Fruit fly (Drosophila melanogaster) whole organism, embryonic: Measurements from ENCODE around the gene Doc1.

ENCODE experiments used
- ATbp ChIP-seq: fragments of 200-800 bp; sonication (Bioruptor generic); optimal IDR thresholded peaks from 2 replicates; lab custom pipeline; 2017; ENCODE audit warnings: missing biosample characterization, mild to moderate bottlenecking, missing genetic modification characterization, missing genetic modification reagents
- Aef1 ChIP-seq: fragments of 200-800 bp; sonication (Bioruptor generic); IDR thresholded peaks from 3 replicates; pipeline ENCODE4 v1.3.6; 2022; ENCODE audit warnings: missing biosample characterization, missing genetic modification characterization
- BEAF-32 ChIP-seq: fragments of 200-800 bp; sonication (Bioruptor generic); optimal IDR thresholded peaks from 3 replicates; lab custom pipeline; 2017; ENCODE audit warnings: missing biosample characterization, missing genetic modification characterization, mild to moderate bottlenecking, moderate library complexity, missing genetic modification reagents
- Bteb2 ChIP-seq: fragments of 200-800 bp; sonication (Bioruptor generic); optimal IDR thresholded peaks from 2 replicates; lab custom pipeline; 2016; ENCODE audit warnings: missing biosample characterization, missing genetic modification characterization
- CG10267 ChIP-seq: fragments of 200-800 bp; sonication (Bioruptor generic); optimal IDR thresholded peaks from 2 replicates; lab custom pipeline; 2018; ENCODE audit warnings: missing biosample characterization, mild to moderate bottlenecking, missing genetic modification characterization, moderate library complexity
- CG11247 ChIP-seq: fragments of 200-800 bp; sonication (Bioruptor generic); IDR thresholded peaks from 2 replicates; pipeline ENCODE4 v1.3.6; 2022; ENCODE audit warnings: missing biosample characterization, missing genetic modification characterization
- CG17359 ChIP-seq: fragments of 200-800 bp; sonication (Bioruptor generic); optimal IDR thresholded peaks from 3 replicates; lab custom pipeline; 2018; ENCODE audit warnings: missing biosample characterization, mild to moderate bottlenecking, missing genetic modification characterization, moderate library complexity
- CG18011 ChIP-seq: fragments of 200-800 bp; sonication (Bioruptor generic); optimal IDR thresholded peaks from 2 replicates; lab custom pipeline; 2017; ENCODE audit warnings: missing biosample characterization, missing genetic modification characterization, mild to moderate bottlenecking, moderate library complexity, missing genotype
- CG31365 ChIP-seq: fragments of 200-800 bp; sonication (Bioruptor generic); optimal IDR thresholded peaks from 2 replicates; lab custom pipeline; 2018; ENCODE audit warnings: missing biosample characterization, mild to moderate bottlenecking, missing genetic modification characterization
- CG3726 ChIP-seq: fragments of 200-800 bp; sonication (Bioruptor generic); IDR thresholded peaks from 3 replicates; pipeline ENCODE4, ENCODE4 v1.3.6; 2022; ENCODE audit warnings: missing biosample characterization, missing genetic modification characterization
- CG43689 ChIP-seq: fragments of 200-800 bp; sonication (Bioruptor generic); IDR thresholded peaks from 2 replicates; pipeline ENCODE4 v1.3.6; 2022; ENCODE audit warnings: missing biosample characterization, missing genetic modification characterization
- CG7745 ChIP-seq: fragments of 200-800 bp; sonication (Bioruptor generic); optimal IDR thresholded peaks from 2 replicates; lab custom pipeline; 2018; ENCODE audit warnings: missing biosample characterization, mild to moderate bottlenecking, missing genetic modification characterization, moderate library complexity
- CG8765 ChIP-seq: fragments of 200-800 bp; sonication (Bioruptor generic); IDR thresholded peaks from 2 replicates; pipeline ENCODE4 v1.3.6; 2022; ENCODE audit warnings: missing biosample characterization, missing genetic modification characterization
- CG9876 ChIP-seq: fragments of 200-800 bp; sonication (Bioruptor generic); optimal IDR thresholded peaks from 2 replicates; lab custom pipeline; 2016; ENCODE audit warnings: missing biosample characterization, missing genetic modification characterization
- Camta ChIP-seq: fragments of 200-800 bp; sonication (Bioruptor generic); optimal IDR thresholded peaks from 2 replicates; lab custom pipeline; 2016; ENCODE audit warnings: missing biosample characterization, missing genetic modification characterization
- D ChIP-seq, 2 experiments: fragments of 200-800 bp in 1 of 2; fragments of >200 bp in 1 of 2; sonication (Bioruptor generic) in 1 of 2; optimal IDR thresholded peaks; 2 replicates in 1 of 2; 3 replicates in 1 of 2; lab custom pipeline; 2017; ENCODE audit warnings: mild to moderate bottlenecking in 1 of 2, missing biosample characterization in 1 of 2, missing genetic modification characterization in 1 of 2, missing genetic modification reagents in 1 of 2
- Dip2 ChIP-seq: fragments of 200-800 bp; sonication (Bioruptor generic); IDR thresholded peaks from 2 replicates; pipeline ENCODE4 v1.3.6; 2022; ENCODE audit warnings: missing biosample characterization, missing genetic modification characterization
- Fer2 ChIP-seq: fragments of 200-800 bp; sonication (Bioruptor generic); optimal IDR thresholded peaks from 2 replicates; lab custom pipeline; 2018; ENCODE audit warnings: missing biosample characterization, mild to moderate bottlenecking, missing genetic modification characterization, moderate library complexity
- HHEX ChIP-seq: fragments of 200-800 bp; sonication (Bioruptor generic); optimal IDR thresholded peaks from 3 replicates; lab custom pipeline; 2017; ENCODE audit warnings: missing biosample characterization, mild to moderate bottlenecking, missing genetic modification characterization, missing genetic modification reagents
- HLHmδ ChIP-seq: fragments of 200-800 bp; sonication (Bioruptor generic); optimal IDR thresholded peaks from 2 replicates; lab custom pipeline; 2018; ENCODE audit warnings: missing biosample characterization, mild to moderate bottlenecking, missing genetic modification characterization, moderate library complexity
- Hr78 ChIP-seq, 2 experiments: fragments of 200-800 bp in 1 of 2; fragments of >200 bp in 1 of 2; sonication (Bioruptor generic) in 1 of 2; optimal IDR thresholded peaks; 2 replicates each; lab custom pipeline; 2017 to 2019; ENCODE audit warnings: missing biosample characterization in 2 of 2, missing genetic modification characterization in 2 of 2, mild to moderate bottlenecking in 1 of 2, moderate library complexity in 1 of 2
- Hsf ChIP-seq: fragments of 200-800 bp; sonication (Bioruptor generic); optimal IDR thresholded peaks from 3 replicates; lab custom pipeline; 2016; ENCODE audit warnings: missing biosample characterization, missing genetic modification characterization
- Rfx ChIP-seq: fragments of 200-800 bp; sonication (Bioruptor generic); IDR thresholded peaks from 2 replicates; pipeline ENCODE4 v1.3.6; 2022; ENCODE audit warnings: missing biosample characterization, missing genetic modification characterization
- Scr ChIP-seq: fragments of 200-800 bp; sonication (Bioruptor generic); IDR thresholded peaks from 2 replicates; pipeline ENCODE4 v1.3.6; 2022; ENCODE audit warnings: missing biosample characterization, missing genetic modification characterization; ENCODE audit not compliant: partially characterized antibody
- Tbp ChIP-seq: fragments of >200 bp; optimal IDR thresholded peaks from 2 replicates; lab custom pipeline; 2018; ENCODE audit warnings: missing biosample characterization, missing genetic modification characterization
- Vsx1 ChIP-seq: fragments of 200-800 bp; sonication (Bioruptor generic); optimal IDR thresholded peaks from 2 replicates; lab custom pipeline; 2017; ENCODE audit warnings: missing biosample characterization, mild to moderate bottlenecking, missing genetic modification characterization, missing genetic modification reagents
- ab ChIP-seq: fragments of 200-800 bp; sonication (Bioruptor generic); optimal IDR thresholded peaks from 2 replicates; lab custom pipeline; 2016; ENCODE audit warnings: missing biosample characterization, missing genetic modification characterization
- amos ChIP-seq: fragments of 200-800 bp; sonication (Bioruptor generic); IDR thresholded peaks from 2 replicates; pipeline ENCODE4 v1.3.6; 2022; ENCODE audit warnings: missing biosample characterization, missing genetic modification characterization; ENCODE audit not compliant: partially characterized antibody
- ato ChIP-seq: fragments of 200-800 bp; sonication (Bioruptor generic); IDR thresholded peaks from 2 replicates; pipeline ENCODE4 v1.3.6; 2022; ENCODE audit warnings: missing biosample characterization, missing genetic modification characterization; ENCODE audit not compliant: partially characterized antibody
- chif ChIP-seq, 2 experiments: fragments of 200-800 bp; sonication (Bioruptor generic); optimal IDR thresholded peaks; 3 replicates each; lab custom pipeline; 2016; ENCODE audit warnings: missing biosample characterization in 2 of 2, missing genetic modification characterization in 2 of 2
- croc ChIP-seq: fragments of 200-800 bp; sonication (Bioruptor generic); conservative IDR thresholded peaks from 3 replicates; pipeline ENCODE4 v1.3.6; 2022; ENCODE audit warnings: missing biosample characterization, missing genetic modification characterization
- danr ChIP-seq: fragments of 200-800 bp; sonication (Bioruptor generic); IDR thresholded peaks from 2 replicates; pipeline ENCODE4 v1.3.6; 2022; ENCODE audit warnings: missing biosample characterization, missing genetic modification characterization
- dpn ChIP-seq, 2 experiments: fragments of 200-800 bp; sonication (Bioruptor generic); optimal IDR thresholded peaks; 3 replicates each; lab custom pipeline; 2016; ENCODE audit warnings: missing biosample characterization in 2 of 2, missing genetic modification characterization in 2 of 2
- ems ChIP-seq: fragments of 200-800 bp; sonication (Bioruptor generic); optimal IDR thresholded peaks from 3 replicates; lab custom pipeline; 2016; ENCODE audit warnings: missing biosample characterization, missing genetic modification characterization
- fd96Cb ChIP-seq: fragments of 200-800 bp; sonication (Bioruptor generic); optimal IDR thresholded peaks from 2 replicates; lab custom pipeline; 2018; ENCODE audit warnings: missing biosample characterization, mild to moderate bottlenecking, missing genetic modification characterization, moderate library complexity
- gfzf ChIP-seq: fragments of 200-800 bp; sonication (Bioruptor generic); optimal IDR thresholded peaks from 2 replicates; lab custom pipeline; 2016; ENCODE audit warnings: missing biosample characterization, mild to moderate bottlenecking, missing genetic modification characterization, moderate library complexity
- hbn ChIP-seq: fragments of 200-800 bp; sonication (Bioruptor generic); IDR thresholded peaks from 2 replicates; pipeline ENCODE4 v1.3.6; 2022; ENCODE audit warnings: missing biosample characterization, missing genetic modification characterization; ENCODE audit not compliant: partially characterized antibody
- lola ChIP-seq, 3 experiments: fragments of >200 bp in 2 of 3; fragments of 200-800 bp in 1 of 3; sonication (Bioruptor generic) in 1 of 3; optimal IDR thresholded peaks; 2 replicates each; lab custom pipeline; 2017 to 2019; ENCODE audit warnings: missing biosample characterization in 3 of 3, missing genetic modification characterization in 3 of 3, mild to moderate bottlenecking in 1 of 3, moderate library complexity in 1 of 3
- lov ChIP-seq, 2 experiments: fragments of 200-800 bp in 1 of 2; fragments of >200 bp in 1 of 2; sonication (Bioruptor generic) in 1 of 2; IDR thresholded peaks in 1 of 2; optimal IDR thresholded peaks in 1 of 2; 2 replicates in 1 of 2; 3 replicates in 1 of 2; pipeline versions ENCODE4 v1.3.6 to Lab custom; 2017 to 2022; ENCODE audit warnings: missing biosample characterization in 1 of 2, missing genetic modification characterization in 1 of 2
- luna ChIP-seq: fragments of 200-800 bp; sonication (Bioruptor generic); optimal IDR thresholded peaks from 2 replicates; lab custom pipeline; 2016; ENCODE audit warnings: missing biosample characterization, missing genetic modification characterization
- mld ChIP-seq: fragments of 200-800 bp; sonication (Bioruptor generic); IDR thresholded peaks from 3 replicates; pipeline ENCODE4 v1.3.6; 2022; ENCODE audit warnings: missing biosample characterization, missing genetic modification characterization; ENCODE audit not compliant: partially characterized antibody
- oc ChIP-seq: fragments of 200-800 bp; sonication (Bioruptor generic); optimal IDR thresholded peaks from 2 replicates; lab custom pipeline; 2018; ENCODE audit warnings: missing biosample characterization, mild to moderate bottlenecking, missing genetic modification characterization, moderate library complexity
- psq ChIP-seq: fragments of 200-800 bp; sonication (Bioruptor generic); optimal IDR thresholded peaks from 2 replicates; lab custom pipeline; 2017; ENCODE audit warnings: missing biosample characterization, missing genetic modification characterization
- sens-2 ChIP-seq: fragments of 200-800 bp; sonication (Bioruptor generic); IDR thresholded peaks from 2 replicates; pipeline ENCODE4 v1.3.6; 2022; ENCODE audit warnings: missing biosample characterization, missing genetic modification characterization
- sob ChIP-seq: fragments of 200-800 bp; sonication (Bioruptor generic); IDR thresholded peaks from 2 replicates; pipeline ENCODE4 v1.3.6; 2022; ENCODE audit warnings: missing biosample characterization, missing genetic modification characterization
- ttk ChIP-seq: fragments of 200-800 bp; sonication (Bioruptor generic); IDR thresholded peaks from 2 replicates; pipeline ENCODE4 v2.1.2; 2022; ENCODE audit warnings: missing biosample characterization, missing genetic modification characterization
- z ChIP-seq: fragments of 200-800 bp; sonication (Bioruptor generic); IDR thresholded peaks from 3 replicates; pipeline ENCODE4 v1.3.6; 2022; ENCODE audit warnings: missing biosample characterization, missing genetic modification characterization
- zen ChIP-seq: fragments of 200-800 bp; sonication (Bioruptor generic); optimal IDR thresholded peaks from 3 replicates; lab custom pipeline; 2018; ENCODE audit warnings: missing biosample characterization, mild to moderate bottlenecking, missing genetic modification characterization, moderate library complexity

Gene Doc1

DNA sequence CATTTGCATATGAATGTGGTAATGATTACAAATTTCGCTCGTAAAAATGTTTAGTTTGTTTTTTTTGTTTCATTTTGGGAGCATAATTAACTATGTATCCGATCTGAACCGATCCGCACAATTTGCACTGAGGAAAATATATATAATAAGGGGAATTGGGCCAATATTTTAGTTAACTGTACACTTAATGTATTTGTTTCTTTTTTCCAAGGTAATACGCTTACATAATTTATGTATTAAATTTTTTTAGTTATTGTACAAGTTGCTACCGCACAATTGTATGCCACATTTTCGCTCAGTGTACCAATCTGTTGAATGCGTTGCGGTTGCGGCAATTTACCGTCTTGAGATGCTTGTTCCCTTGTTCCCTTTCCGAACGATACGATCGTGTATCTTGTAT lies 15.5 kb upstream of the Doc1 start (continued):
- peak; percentile 78 for TF ChIP-seq CG11247
- peak; percentile 89 for TF ChIP-seq Aef1 (GFP tag; lab: Robert Waterston, UW)
- no peak for TF ChIP-seq gfzf (GFP tag; lab: Kevin White, UChicago)
- peak; percentile 86 for TF ChIP-seq CG43689 (GFP tag; lab: Robert Waterston, UW)
- no peak for TF ChIP-seq Scr (GFP tag; lab: Robert Waterston, UW)
- TF ChIP-seq Dip2 (GFP tag; lab: Robert Waterston, UW), result 0 out of 2 replicates have a peak, but pooled peaks have one; percentile 20
- TF ChIP-seq CG17359 (tag; lab: Kevin White, UChicago), result peak; percentile 86
- TF ChIP-seq amos (GFP tag; lab: Robert Waterston, UW), result no peak
- peak in 1 of 2 experiments; percentile 63 for TF ChIP-seq Hr78 (GFP tag; optimal IDR thresholded peaks at IDR 0.05; lab: Kevin White, UChicago)
- no peak for TF ChIP-seq BEAF-32
- TF ChIP-seq sens-2 (GFP tag; lab: Robert Waterston, UW), result peak; percentile 90
- no peak for TF ChIP-seq mld
- peak; percentile 87 for TF ChIP-seq Camta (GFP tag; lab: Kevin White, UChicago)
- TF ChIP-seq Tbp (GFP tag; lab: Kevin White, UChicago), result no peak
- peak; percentile 82 for TF ChIP-seq ATbp (GFP tag; lab: Kevin White, UChicago)
- peak; percentile 73 to 87 for TF ChIP-seq chif (GFP tag; optimal IDR thresholded peaks at IDR 0.05; lab: Kevin White, UChicago)
- TF ChIP-seq oc, result peak; percentile 79
- TF ChIP-seq Rfx, result peak; percentile 92
- no peak for TF ChIP-seq lov (optimal IDR thresholded peaks at IDR 0.05; lab: Kevin White, UChicago)
- peak; percentile 87; the same call in 2 of the 3 replicates for TF ChIP-seq lov (GFP tag; IDR thresholded peaks at IDR 0.05; lab: Robert Waterston, UW)
- TF ChIP-seq hbn (GFP tag; lab: Robert Waterston, UW), result no peak
- no peak for TF ChIP-seq CG7745 (tag; lab: Kevin White, UChicago)
- no peak for TF ChIP-seq ato (GFP tag; lab: Robert Waterston, UW)
- peak; percentile 78 for TF ChIP-seq CG10267 (tag; lab: Kevin White, UChicago)
- TF ChIP-seq HLHmδ (GFP tag; lab: Kevin White, UChicago), result no peak
- peak; percentile 83 to 87 for TF ChIP-seq dpn (GFP tag; optimal IDR thresholded peaks at IDR 0.05; lab: Kevin White, UChicago)
- peak; percentile 91 for TF ChIP-seq sob (GFP tag; lab: Robert Waterston, UW)
- TF ChIP-seq luna (GFP tag; lab: Kevin White, UChicago), result peak; percentile 38
- peak; percentile 81 for TF ChIP-seq Vsx1 (GFP tag; lab: Kevin White, UChicago)
- peak; percentile 20 for TF ChIP-seq CG9876 (GFP tag; lab: Kevin White, UChicago)
- TF ChIP-seq CG3726 (GFP tag; lab: Robert Waterston, UW), result peak; percentile 86
- peak; percentile 37 for TF ChIP-seq ab (GFP tag; lab: Kevin White, UChicago)
- peak; percentile 72; the same call in 2 of the 3 replicates for TF ChIP-seq z (GFP tag; lab: Robert Waterston, UW)
- TF ChIP-seq D (optimal IDR thresholded peaks at IDR 0.05; lab: Kevin White, UChicago), result no peak
- peak; percentile 78 for TF ChIP-seq D (GFP tag; optimal IDR thresholded peaks at IDR 0.05; lab: Kevin White, UChicago)
- peak; percentile 32 for TF ChIP-seq CG31365
- TF ChIP-seq danr, result peak; percentile 80
- TF ChIP-seq Fer2 (tag; lab: Kevin White, UChicago), result peak; percentile 45
- TF ChIP-seq CG18011, result peak; percentile 2
- TF ChIP-seq ttk (GFP tag; lab: Robert Waterston, UW), result peak; percentile 87
- TF ChIP-seq zen, result peak; percentile 74
- TF ChIP-seq lola (GFP tag; optimal IDR thresholded peaks at IDR 0.05; lab: Kevin White, UChicago), result peak in 1 of 3 experiments; percentile 79
- peak; percentile 75 for TF ChIP-seq Bteb2 (GFP tag; lab: Kevin White, UChicago)
- TF ChIP-seq psq, result peak; percentile 39
- TF ChIP-seq HHEX (GFP tag; lab: Kevin White, UChicago), result peak; percentile 70
- peak; percentile 80 for TF ChIP-seq CG8765 (GFP tag; lab: Robert Waterston, UW)
- TF ChIP-seq Hsf (GFP tag; lab: Kevin White, UChicago), result peak; percentile 82
- peak; percentile 67 for TF ChIP-seq ems (GFP tag; lab: Kevin White, UChicago)
- TF ChIP-seq croc (GFP tag; lab: Robert Waterston, UW), result peak; percentile 86
- peak; percentile 88 for TF ChIP-seq fd96Cb (tag; lab: Kevin White, UChicago)
